Fruit fly (Drosophila melanogaster): ENCODE data around the gene CG13116.

Gene CG13116

dm6 chr2L:9692364-9693348, 37.1 kb upstream of the CG13116 start (continued):
- peak; percentile 66 for TF ChIP-seq CG7556 (GFP tag; optimal IDR thresholded peaks at IDR 0.05)
- TF ChIP-seq Dek (tag; optimal IDR thresholded peaks at IDR 0.05) = peak; percentile 69
- TF ChIP-seq CG4360 (GFP tag; IDR thresholded peaks at IDR 0.05) = no peak
- TF ChIP-seq Oaz (GFP tag; IDR thresholded peaks at IDR 0.05) = peak; percentile 61
- TF ChIP-seq CG12942 (GFP tag; optimal IDR thresholded peaks at IDR 0.05) = peak; percentile 24
- no peak for TF ChIP-seq h (optimal IDR thresholded peaks at IDR 0.05)
- no peak for TF ChIP-seq pan (optimal IDR thresholded peaks at IDR 0.05)
- peak in 1 of 2 experiments; percentile 88 for TF ChIP-seq pan (GFP tag; optimal IDR thresholded peaks at IDR 0.05 in 1 of 2, IDR thresholded peaks at IDR 0.05 in 1 of 2)
- TF ChIP-seq disco-r (GFP tag; optimal IDR thresholded peaks at IDR 0.05) = no peak
- peak; percentile 33 for TF ChIP-seq phol (tag; optimal IDR thresholded peaks at IDR 0.05)
- peak in 1 of 2 experiments; percentile 35 for TF ChIP-seq Trl (optimal IDR thresholded peaks at IDR 0.05)
- no peak for TF ChIP-seq Trl (GFP tag; optimal IDR thresholded peaks at IDR 0.05)
- TF ChIP-seq CG2678 (tag; optimal IDR thresholded peaks at IDR 0.05) = peak; percentile 77
- TF ChIP-seq stc (GFP tag; IDR thresholded peaks at IDR 0.05) = peak; percentile 75
- no peak for TF ChIP-seq Doc3 (GFP tag; IDR thresholded peaks at IDR 0.05; ENCODE audit: partially characterized antibody)
- TF ChIP-seq CG12299 (tag; optimal IDR thresholded peaks at IDR 0.05) = no peak
- no peak for TF ChIP-seq eyg (GFP tag; optimal IDR thresholded peaks at IDR 0.05)
- no peak for TF ChIP-seq CG5180 (GFP tag; optimal IDR thresholded peaks at IDR 0.05)
- TF ChIP-seq CG4404 (GFP tag; IDR thresholded peaks at IDR 0.05) = peak; percentile 24; the same call in 1 of the 2 replicates
- 0 out of 2 replicates have a peak, but pooled peaks have one; percentile 24 for TF ChIP-seq wor (GFP tag; IDR thresholded peaks at IDR 0.05)
- no peak for TF ChIP-seq fu2 (GFP tag; optimal IDR thresholded peaks at IDR 0.05)
- TF ChIP-seq dmrt99B (tag; optimal IDR thresholded peaks at IDR 0.05) = peak; percentile 66
- peak; percentile 22 for TF ChIP-seq Six4 (GFP tag; optimal IDR thresholded peaks at IDR 0.05)
- peak; percentile 64; the same call in 1 of the 2 replicates for TF ChIP-seq CG43689 (GFP tag; IDR thresholded peaks at IDR 0.05)
- TF ChIP-seq BEAF-32 (GFP tag; optimal IDR thresholded peaks at IDR 0.05) = no peak
- TF ChIP-seq CG9932 (GFP tag; IDR thresholded peaks at IDR 0.05) = peak; percentile 89
- no peak for TF ChIP-seq Elba2 (GFP tag; optimal IDR thresholded peaks at IDR 0.05)
- TF ChIP-seq CG1529 (GFP tag; optimal IDR thresholded peaks at IDR 0.05) = no peak
- TF ChIP-seq insv (GFP tag; optimal IDR thresholded peaks at IDR 0.05) = no peak
- TF ChIP-seq CG17802 (tag; optimal IDR thresholded peaks at IDR 0.05) = no peak
- peak; percentile 7 for TF ChIP-seq ems (GFP tag; optimal IDR thresholded peaks at IDR 0.05)
- no peak for TF ChIP-seq ash1 (GFP tag; optimal IDR thresholded peaks at IDR 0.05)
- no peak for TF ChIP-seq CG13894 (tag; optimal IDR thresholded peaks at IDR 0.05)
- TF ChIP-seq Eip74EF (GFP tag; optimal IDR thresholded peaks at IDR 0.05) = no peak
- TF ChIP-seq CG10267 (tag; optimal IDR thresholded peaks at IDR 0.05) = peak; percentile 42
- TF ChIP-seq bigmax (GFP tag; optimal IDR thresholded peaks at IDR 0.05) = no peak
- TF ChIP-seq tin (GFP tag; optimal IDR thresholded peaks at IDR 0.05) = peak; percentile 33
- TF ChIP-seq Dbx (GFP tag; IDR thresholded peaks at IDR 0.05) = peak; percentile 89
- no peak for TF ChIP-seq CG8290 (GFP tag; optimal IDR thresholded peaks at IDR 0.05)
- TF ChIP-seq CG8290 (tag; optimal IDR thresholded peaks at IDR 0.05) = peak in 1 of 2 experiments; percentile 23
- TF ChIP-seq Dref (GFP tag; IDR thresholded peaks at IDR 0.05) = no peak
- no peak for TF ChIP-seq ro (GFP tag; IDR thresholded peaks at IDR 0.05)
- TF ChIP-seq gcm2 (GFP tag; optimal IDR thresholded peaks at IDR 0.05) = no peak
- no peak for TF ChIP-seq CG10959 (GFP tag; IDR thresholded peaks at IDR 0.05)
- TF ChIP-seq CG8944 (GFP tag; optimal IDR thresholded peaks at IDR 0.05) = no peak
- no peak; the same call in 1 of the 2 replicates for TF ChIP-seq CG8765 (GFP tag; IDR thresholded peaks at IDR 0.05)
- peak; percentile 26 for TF ChIP-seq CG10543 (GFP tag; optimal IDR thresholded peaks at IDR 0.05)
- TF ChIP-seq CG12219 (GFP tag; optimal IDR thresholded peaks at IDR 0.05) = peak; percentile 33
- peak; percentile 29 for TF ChIP-seq bab2 (GFP tag; optimal IDR thresholded peaks at IDR 0.05)
- no peak for TF ChIP-seq trem (tag; optimal IDR thresholded peaks at IDR 0.05)
